Worm (Caenorhabditis elegans) whole organism, L2 larva: Measurements from ENCODE around the gene tub-1.

ENCODE experiments used
- aly-2 ChIP-seq: fragments of 150-350 bp; optimal IDR thresholded peaks from 2 replicates; lab custom pipeline; 2014; ENCODE audit warnings: missing biosample characterization, missing genetic modification characterization
- ceh-82 ChIP-seq: fragments of 150-350 bp; optimal IDR thresholded peaks from 2 replicates; lab custom pipeline; 2014; ENCODE audit warnings: missing biosample characterization, missing genetic modification characterization
- lin-11 ChIP-seq: fragments of 150-350 bp; sonication (generic microtip); optimal IDR thresholded peaks from 2 replicates; lab custom pipeline; 2014; ENCODE audit warnings: missing biosample characterization, missing genetic modification characterization, inconsistent platforms, mixed read lengths
- nhr-6 ChIP-seq: fragments of 150-350 bp; optimal IDR thresholded peaks from 2 replicates; lab custom pipeline; 2014; ENCODE audit warnings: missing biosample characterization, missing genetic modification characterization
- nhr-77 ChIP-seq: fragments of 150-350 bp; optimal IDR thresholded peaks from 2 replicates; lab custom pipeline; 2014; ENCODE audit warnings: missing biosample characterization, missing genetic modification characterization
- sem-4 ChIP-seq: fragments of 150-350 bp; optimal IDR thresholded peaks from 2 replicates; lab custom pipeline; 2014; ENCODE audit warnings: missing biosample characterization, missing genetic modification reagents, missing genetic modification characterization
- zag-1 ChIP-seq: fragments of 150-350 bp; optimal IDR thresholded peaks from 2 replicates; lab custom pipeline; 2014; ENCODE audit warnings: missing biosample characterization, missing genetic modification characterization

ce11 chrII:8156845-8157373, at the start of gene tub-1, which contains the start of gene tmem-138:
- TF ChIP-seq nhr-6 (tag; lab: Kevin White, UChicago) (no peak), zag-1 (tag; lab: Kevin White, UChicago) (no peak), aly-2 (tag; lab: Kevin White, UChicago) (no peak), sem-4 (tag; lab: Kevin White, UChicago) (no peak), lin-11 (tag; lab: Kevin White, UChicago) (no peak), nhr-77 (tag; lab: Kevin White, UChicago) (no peak), ceh-82 (no peak)
